Worm (Caenorhabditis elegans): ENCODE results near the gene W10C4.1.

- TF ChIP-seq dao-5 (tag; optimal IDR thresholded peaks at IDR 0.05): no peak
- no peak for TF ChIP-seq him-1 (tag; optimal IDR thresholded peaks at IDR 0.05)
Measured at ce11 chrIII:211387-211786, 4.5 kb upstream of the W10C4.1 start.

All from whole organism, L4/young adult.